Worm (Caenorhabditis elegans): ENCODE data around the gene R155.3.

The R155.3 gene

DNA sequence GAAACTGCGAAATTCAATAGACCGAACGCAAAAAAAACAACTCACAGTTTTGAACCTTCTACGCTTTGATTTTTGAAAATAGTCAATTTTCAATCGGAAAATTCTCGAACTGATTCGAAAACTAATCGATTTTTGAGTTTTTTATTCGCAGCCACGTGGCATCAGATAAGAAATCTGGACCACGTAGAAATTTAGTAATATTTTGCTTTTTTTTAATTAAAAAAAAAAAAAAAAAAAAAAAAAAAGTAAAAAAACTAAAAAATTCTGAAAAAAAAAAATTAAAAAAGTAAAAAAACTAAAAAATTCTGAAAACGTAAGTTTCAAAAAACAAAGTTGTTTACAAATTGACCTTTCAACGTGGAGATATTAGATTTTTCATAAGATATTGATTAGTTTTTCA, at the start of gene R155.3:
TSS of gene R155.3 (minus strand) at position 101 of the 400 bp plus-strand sequence.
- no peak for TF ChIP-seq unc-62 (GFP tag; optimal IDR thresholded peaks at IDR 0.05)

- TF ChIP-seq unc-62 (GFP tag; optimal IDR thresholded peaks at IDR 0.05), result no peak
These were observed 45.0 kb upstream of the R155.3 start, which contains the start of gene ckr-2 for ce11 chrIII:2021495-2021894. Gene ckr-2 (minus strand): TSS chrIII:2021595.

DNA sequence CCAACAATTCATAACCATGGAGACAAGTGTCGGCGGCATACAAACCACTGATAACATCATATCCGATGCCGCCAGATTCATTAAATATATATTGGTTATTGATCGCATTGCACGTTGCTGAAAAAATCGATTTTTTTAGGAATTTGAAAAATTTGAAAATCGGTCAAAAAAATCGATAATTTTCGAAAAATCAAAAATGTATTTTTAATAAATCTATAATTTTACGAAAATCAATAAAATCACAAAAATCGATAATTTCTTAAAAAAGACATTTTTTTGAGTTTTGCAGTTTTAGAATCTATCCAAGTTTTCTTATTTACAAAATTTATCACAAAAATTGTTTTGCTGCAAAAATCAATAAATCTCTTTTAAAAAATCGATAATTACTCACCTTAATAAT, 39.0 kb upstream of the R155.3 start:
- TF ChIP-seq unc-62 (GFP tag; optimal IDR thresholded peaks at IDR 0.05), result no peak

- TF ChIP-seq unc-62 (GFP tag; optimal IDR thresholded peaks at IDR 0.05), result no peak
These were observed 36.8 kb upstream of the R155.3 start for ce11 chrIII:2013156-2013854.

DNA sequence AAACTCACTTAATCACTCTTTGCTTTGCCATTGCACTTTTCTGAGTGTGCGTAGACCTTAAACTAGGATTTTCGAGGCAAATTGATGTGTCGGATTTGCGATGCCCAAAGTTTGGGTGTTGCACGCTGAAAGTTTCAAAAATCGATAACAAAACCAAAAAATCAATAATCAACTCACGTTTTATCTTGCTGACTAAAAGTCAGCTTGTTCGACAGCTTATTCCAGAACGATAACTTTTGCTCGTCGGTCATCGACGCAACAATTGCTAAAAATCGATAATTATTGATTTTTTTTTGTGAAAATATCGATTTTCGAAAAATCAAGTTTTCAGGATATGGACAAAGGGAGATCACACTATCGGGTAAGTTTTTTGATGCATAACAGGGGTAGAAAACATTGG, 36.0 kb upstream of the R155.3 start:
- no peak for TF ChIP-seq unc-62 (GFP tag; optimal IDR thresholded peaks at IDR 0.05)

ce11 chrIII:2008894-2009293, 32.4 kb upstream of the R155.3 start:
- TF ChIP-seq unc-62 (GFP tag; optimal IDR thresholded peaks at IDR 0.05), result no peak

ce11 chrIII:2008334-2008733, 31.8 kb upstream of the R155.3 start:
- no peak for TF ChIP-seq unc-62 (GFP tag; optimal IDR thresholded peaks at IDR 0.05)

DNA sequence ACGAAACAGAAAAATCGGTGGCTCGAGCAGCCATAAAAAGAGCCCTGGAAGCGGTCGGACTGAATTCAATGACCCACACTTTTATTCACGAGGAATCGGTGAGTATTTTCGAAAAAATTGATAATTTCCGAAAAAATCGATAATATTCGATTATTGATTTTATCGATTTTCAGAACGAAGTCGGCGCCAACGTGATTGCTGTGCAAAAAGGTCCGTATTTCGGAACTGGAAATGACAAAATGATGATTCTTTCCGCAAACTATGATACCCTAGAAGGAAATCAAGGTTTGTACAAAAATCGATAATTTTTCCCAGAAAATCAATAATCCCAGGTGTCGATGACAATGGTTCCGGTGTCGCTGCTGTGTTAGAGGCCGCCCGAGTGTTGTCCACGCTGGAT, 30.4 kb upstream of the R155.3 start:
- TF ChIP-seq unc-62 (GFP tag; optimal IDR thresholded peaks at IDR 0.05), result no peak

ce11 chrIII:2005729-2006128, 29.2 kb upstream of the R155.3 start, which contains the start of gene Y39A3B.1:
Gene Y39A3B.1 (plus strand): TSS chrIII:2006029.
- TF ChIP-seq unc-62 (GFP tag; optimal IDR thresholded peaks at IDR 0.05), result no peak

- TF ChIP-seq unc-62 (GFP tag; optimal IDR thresholded peaks at IDR 0.05), result no peak
These were observed 24.7 kb upstream of the R155.3 start for ce11 chrIII:2001210-2001609.

- no peak for TF ChIP-seq unc-62 (GFP tag; optimal IDR thresholded peaks at IDR 0.05)
These were observed 21.0 kb upstream of the R155.3 start, which contains the start of gene lgc-42 for ce11 chrIII:1997569-1997968. Gene lgc-42 (plus strand): TSS chrIII:1997869.

DNA sequence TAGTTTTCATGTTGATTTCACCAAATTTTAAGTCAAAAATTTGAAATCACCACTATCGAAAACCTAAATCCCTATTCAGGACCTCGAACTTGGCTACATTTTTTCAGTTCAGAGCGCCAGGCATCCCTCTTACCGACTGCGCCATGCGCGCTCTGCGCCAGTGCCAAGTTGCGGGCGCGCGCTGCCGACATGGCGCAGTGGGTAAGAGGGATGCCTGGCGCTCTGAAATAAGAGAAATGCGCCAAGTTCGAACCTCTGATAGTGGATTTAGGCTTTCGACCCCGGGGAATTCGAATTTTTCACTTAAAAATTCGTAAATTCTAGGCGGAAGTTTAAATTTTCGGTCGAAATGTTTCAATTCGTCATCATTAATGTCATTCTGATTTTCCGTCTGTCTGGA, 13.4 kb upstream of the R155.3 start:
- no peak for TF ChIP-seq unc-62 (GFP tag; optimal IDR thresholded peaks at IDR 0.05)

ce11 chrIII:1987693-1988092, 11.2 kb upstream of the R155.3 start, which contains the start of gene Y39A3B.8:
Gene Y39A3B.8 (plus strand): TSS chrIII:1987993.
- TF ChIP-seq unc-62 (GFP tag; optimal IDR thresholded peaks at IDR 0.05), result no peak

DNA sequence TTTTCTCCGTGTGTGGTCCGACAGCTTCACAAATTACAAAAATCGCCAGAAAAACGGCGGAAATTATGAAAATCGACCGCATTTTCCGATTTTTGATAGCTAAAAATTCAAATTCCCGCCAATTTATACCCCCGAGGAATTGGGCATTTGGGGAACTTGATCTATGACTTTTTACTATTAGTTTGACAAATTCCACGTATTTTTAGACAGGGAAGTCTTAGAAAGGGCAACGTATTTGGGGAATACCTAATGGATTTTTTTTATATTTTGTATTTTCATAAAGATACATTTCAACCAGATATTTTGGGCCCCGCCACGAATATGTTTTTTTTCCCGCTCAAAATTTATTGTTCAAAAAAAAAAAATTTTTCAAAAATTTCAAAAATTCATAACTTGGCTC, 8.3 kb upstream of the R155.3 start, which contains the start of gene Y39A3B.7:
TSS of gene Y39A3B.7 (minus strand) at position 101 of the 400 bp plus-strand sequence.
- TF ChIP-seq unc-62 (GFP tag; optimal IDR thresholded peaks at IDR 0.05), result no peak

- no peak for TF ChIP-seq unc-62 (GFP tag; optimal IDR thresholded peaks at IDR 0.05)
These were observed 6.2 kb upstream of the R155.3 start, which contains the start of gene srd-66 for ce11 chrIII:1982597-1983244. Gene srd-66 (minus strand): TSS chrIII:1982647.

- TF ChIP-seq unc-62 (GFP tag; optimal IDR thresholded peaks at IDR 0.05), result no peak
These were observed 4.9 kb upstream of the R155.3 start for ce11 chrIII:1981467-1981866.

DNA sequence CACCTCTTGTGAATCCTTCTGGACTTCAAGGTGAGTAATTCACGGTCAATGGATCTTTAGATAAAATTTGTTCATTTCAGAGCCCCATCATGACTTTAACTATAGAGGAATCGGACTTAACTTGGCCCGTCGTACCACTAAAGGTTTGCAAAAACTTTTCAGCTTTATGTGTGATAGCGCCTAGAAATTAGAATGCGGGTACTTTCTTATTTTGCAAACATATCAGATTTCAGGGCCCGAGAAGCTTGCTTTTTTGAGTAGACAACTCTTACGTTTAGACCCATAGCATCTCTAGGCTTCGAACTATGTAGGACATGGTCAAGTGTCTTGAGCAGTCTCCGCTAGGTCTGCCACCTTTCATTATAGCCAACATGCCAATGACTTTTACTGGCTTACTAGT, 882 bp upstream of the R155.3 start:
- TF ChIP-seq unc-62 (GFP tag; optimal IDR thresholded peaks at IDR 0.05), result no peak
